Worm (Caenorhabditis elegans): ENCODE measurements around the gene R07B7.8.
A peak's percentile ranks its signal among the peaks of the same experiment; 100 is the strongest.

ce11 chrV:12038783-12039182, 45.3 kb downstream of the R07B7.8 start:
- TF ChIP-seq egl-27 (tag; optimal IDR thresholded peaks at IDR 0.05) (no peak), arid-1 (GFP tag; conservative IDR thresholded peaks at IDR 0.05) (no peak), ama-1 (optimal IDR thresholded peaks at IDR 0.05) (peak; percentile 45), mdl-1 (tag; optimal IDR thresholded peaks at IDR 0.05) (no peak), zag-1 (tag; optimal IDR thresholded peaks at IDR 0.05) (no peak), mdt-29 (GFP tag; IDR thresholded peaks at IDR 0.05) (no peak), nhr-6 (tag; optimal IDR thresholded peaks at IDR 0.05) (peak; percentile 25), dpl-1 (GFP tag; optimal IDR thresholded peaks at IDR 0.05) (no peak), ceh-82 (tag; optimal IDR thresholded peaks at IDR 0.05) (no peak), snpc-4 (tag; optimal IDR thresholded peaks at IDR 0.05) (no peak), daf-12 (tag; optimal IDR thresholded peaks at IDR 0.05) (no peak), lin-13 (GFP tag; optimal IDR thresholded peaks at IDR 0.05) (peak; percentile 30), jun-1 (tag; optimal IDR thresholded peaks at IDR 0.05) (no peak), lin-1 (GFP tag; IDR thresholded peaks at IDR 0.05) (no peak)
